Worm (Caenorhabditis elegans) whole organism, midembryonic: Measurements from ENCODE around the gene iglr-2.

ENCODE experiments used
- T22C8.4 ChIP-seq: fragments of 200-800 bp; sonication (Bioruptor generic); IDR thresholded peaks from 2 replicates; pipeline ENCODE4 v1.3.6; 2022; ENCODE audit warnings: missing genetic modification characterization, missing compliant biosample characterization
- cog-1 ChIP-seq: sonication (generic microtip); optimal IDR thresholded peaks from 2 replicates; lab custom pipeline; 2016; ENCODE audit warnings: missing genetic modification characterization, missing compliant biosample characterization
- klf-2 ChIP-seq: fragments of 200-800 bp; sonication (Bioruptor generic); conservative IDR thresholded peaks from 2 replicates; pipeline ENCODE4 v1.3.6; 2022; ENCODE audit warnings: missing genetic modification reagents, missing genetic modification characterization, missing compliant biosample characterization
- med-1 ChIP-seq: sonication (generic microtip); optimal IDR thresholded peaks from 2 replicates; lab custom pipeline; 2017; ENCODE audit warnings: missing genetic modification characterization, mild to moderate bottlenecking, missing compliant biosample characterization, antibody characterized with exemption, missing genetic modification reagents; ENCODE audit not compliant: insufficient read depth
- ref-1 ChIP-seq: fragments of 200-800 bp; sonication (Bioruptor generic); conservative IDR thresholded peaks from 2 replicates; pipeline ENCODE4 v1.3.6; 2022; ENCODE audit warnings: missing genetic modification reagents, missing genetic modification characterization, missing compliant biosample characterization
- tab-1 ChIP-seq: fragments of 200-800 bp; sonication (Bioruptor generic); IDR thresholded peaks from 2 replicates; pipeline ENCODE4 v1.3.6; 2022; ENCODE audit warnings: missing genetic modification characterization, missing compliant biosample characterization
- ztf-23 ChIP-seq: fragments of 200-800 bp; sonication (Bioruptor generic); IDR thresholded peaks from 2 replicates; pipeline ENCODE4 v1.3.6; 2022; ENCODE audit warnings: missing genetic modification reagents, missing genetic modification characterization, missing compliant biosample characterization
- ztf-29 ChIP-seq: fragments of 200-800 bp; sonication (Bioruptor generic); IDR thresholded peaks from 2 replicates; pipeline ENCODE4 v1.3.6; 2022; ENCODE audit warnings: missing genetic modification reagents, missing genetic modification characterization, missing compliant biosample characterization

DNA sequence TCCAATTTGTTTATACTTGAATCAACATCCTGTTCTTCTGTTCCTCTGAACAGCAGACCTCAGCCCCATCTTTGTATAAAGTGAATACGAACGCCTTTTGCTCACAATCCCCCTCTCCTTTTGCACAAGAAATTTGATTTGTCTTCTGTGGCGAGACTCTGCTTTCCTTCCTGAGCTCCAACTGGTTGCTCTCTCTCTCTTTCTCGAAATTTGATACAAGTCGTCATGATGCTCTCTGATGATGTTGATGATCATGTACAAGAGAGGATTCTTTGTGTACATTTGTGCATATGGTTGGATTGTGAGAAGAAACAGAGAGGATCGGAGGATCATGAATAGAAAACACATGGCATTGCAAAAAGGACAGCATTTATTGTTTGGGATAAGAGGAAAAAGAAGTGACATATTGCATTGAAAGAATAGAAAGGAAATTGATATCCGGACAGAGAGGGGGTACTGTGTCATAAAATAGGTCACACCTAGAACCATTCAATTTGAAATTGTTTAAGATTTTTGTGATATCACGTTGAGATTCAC, 30.2 kb downstream of the iglr-2 start:
- TF ChIP-seq klf-2 (no peak), ref-1 (GFP tag; lab: Robert Waterston, UW) (no peak), cog-1 (no peak), ztf-23 (GFP tag; lab: Robert Waterston, UW) (no peak), ztf-29 (GFP tag; lab: Robert Waterston, UW) (no peak), tab-1 (no peak), T22C8.4 (GFP tag; lab: Robert Waterston, UW) (no peak), med-1 (no peak)
